Worm (Caenorhabditis elegans) whole organism, L2 larva: ENCODE results near the gene rnf-121.

Source experiments
- C34F6.9 ChIP-seq: fragments of 150-350 bp; optimal IDR thresholded peaks from 2 replicates; lab custom pipeline; 2014; ENCODE audit warnings: missing biosample characterization, missing genetic modification characterization
- F13H6.1 ChIP-seq: sonication (generic microtip); optimal IDR thresholded peaks from 2 replicates; lab custom pipeline; 2016; ENCODE audit warnings: missing genetic modification characterization, missing compliant biosample characterization
- R02D3.7 ChIP-seq: fragments of 150-350 bp; optimal IDR thresholded peaks from 2 replicates; lab custom pipeline; 2014; ENCODE audit warnings: missing biosample characterization, missing genetic modification characterization
- alr-1 ChIP-seq: fragments of 150-350 bp; optimal IDR thresholded peaks from 2 replicates; lab custom pipeline; 2014; ENCODE audit warnings: missing biosample characterization, missing genetic modification characterization
- ama-1 ChIP-seq: fragments of 150-350 bp; optimal IDR thresholded peaks from 2 replicates; lab custom pipeline; 2018; ENCODE audit warnings: inconsistent platforms
- blmp-1 ChIP-seq: sonication (generic microtip); optimal IDR thresholded peaks from 2 replicates; lab custom pipeline; 2017; ENCODE audit warnings: missing genetic modification characterization, mild to moderate bottlenecking, missing compliant biosample characterization, antibody characterized with exemption, moderate library complexity; ENCODE audit not compliant: insufficient read depth
- crh-2 ChIP-seq: sonication (generic microtip); optimal IDR thresholded peaks from 2 replicates; lab custom pipeline; 2017; ENCODE audit warnings: missing biosample characterization, missing genetic modification characterization
- egl-27 ChIP-seq: sonication (generic microtip); optimal IDR thresholded peaks from 3 replicates; lab custom pipeline; 2017; ENCODE audit warnings: missing biosample characterization, missing genetic modification reagents, missing genetic modification characterization
- elt-1 ChIP-seq: fragments of 150-350 bp; optimal IDR thresholded peaks from 2 replicates; lab custom pipeline; 2014; ENCODE audit warnings: missing biosample characterization, missing genetic modification characterization
- fos-1 ChIP-seq: fragments of 150-350 bp; optimal IDR thresholded peaks from 2 replicates; lab custom pipeline; 2014; ENCODE audit warnings: missing biosample characterization, missing genetic modification characterization
- gmeb-1 ChIP-seq: fragments of 150-350 bp; optimal IDR thresholded peaks from 2 replicates; lab custom pipeline; 2014; ENCODE audit warnings: missing biosample characterization, missing genetic modification characterization
- lin-11 ChIP-seq: fragments of 150-350 bp; sonication (generic microtip); optimal IDR thresholded peaks from 2 replicates; lab custom pipeline; 2014; ENCODE audit warnings: missing biosample characterization, missing genetic modification characterization, inconsistent platforms, mixed read lengths
- lin-13 ChIP-seq: fragments of 150-350 bp; optimal IDR thresholded peaks from 2 replicates; lab custom pipeline; 2014; ENCODE audit warnings: missing biosample characterization, missing genetic modification reagents, missing genetic modification characterization
- lin-39 ChIP-seq: fragments of 150-350 bp; optimal IDR thresholded peaks from 2 replicates; lab custom pipeline; 2014; ENCODE audit warnings: missing biosample characterization, missing genetic modification reagents, missing genetic modification characterization
- lsy-2 ChIP-seq, 2 experiments: fragments of 150-350 bp in 1 of 2; sonication (generic microtip) in 1 of 2; optimal IDR thresholded peaks; 2 replicates each; lab custom pipeline; 2014 to 2017; ENCODE audit warnings: missing biosample characterization in 2 of 2, missing genetic modification characterization in 2 of 2
- mab-5 ChIP-seq: fragments of 150-350 bp; optimal IDR thresholded peaks from 2 replicates; lab custom pipeline; 2014; ENCODE audit warnings: missing biosample characterization, missing genetic modification characterization
- mdl-1 ChIP-seq, 2 experiments: fragments of 150-350 bp in 1 of 2; sonication (generic microtip) in 1 of 2; optimal IDR thresholded peaks; 2 replicates each; lab custom pipeline; 2017; ENCODE audit warnings: missing biosample characterization in 2 of 2, missing genetic modification characterization in 2 of 2
- nhr-10 ChIP-seq: sonication (generic microtip); optimal IDR thresholded peaks from 2 replicates; lab custom pipeline; 2017; ENCODE audit warnings: missing biosample characterization, missing genetic modification characterization
- nhr-11 ChIP-seq: fragments of 150-350 bp; optimal IDR thresholded peaks from 2 replicates; lab custom pipeline; 2014; ENCODE audit warnings: missing biosample characterization, missing genetic modification characterization
- nhr-129 ChIP-seq: fragments of 150-350 bp; optimal IDR thresholded peaks from 2 replicates; lab custom pipeline; 2014; ENCODE audit warnings: missing biosample characterization, missing genetic modification characterization
- nhr-21 ChIP-seq: fragments of 150-350 bp; optimal IDR thresholded peaks from 2 replicates; lab custom pipeline; 2014; ENCODE audit warnings: missing biosample characterization, missing genetic modification characterization
- nhr-23 ChIP-seq: fragments of 150-350 bp; optimal IDR thresholded peaks from 2 replicates; lab custom pipeline; 2014; ENCODE audit warnings: missing biosample characterization, missing genetic modification reagents, missing genetic modification characterization
- nhr-25 ChIP-seq: fragments of 150-350 bp; sonication (generic microtip); optimal IDR thresholded peaks from 3 replicates; lab custom pipeline; 2014; ENCODE audit warnings: missing biosample characterization, missing genetic modification characterization
- nhr-77 ChIP-seq: fragments of 150-350 bp; optimal IDR thresholded peaks from 2 replicates; lab custom pipeline; 2014; ENCODE audit warnings: missing biosample characterization, missing genetic modification characterization
- peb-1 ChIP-seq: fragments of 150-350 bp; optimal IDR thresholded peaks from 2 replicates; lab custom pipeline; 2014; ENCODE audit warnings: missing biosample characterization, missing genetic modification characterization
- sem-4 ChIP-seq: fragments of 150-350 bp; optimal IDR thresholded peaks from 2 replicates; lab custom pipeline; 2014; ENCODE audit warnings: missing biosample characterization, missing genetic modification reagents, missing genetic modification characterization
- skn-1 ChIP-seq: sonication (generic microtip); optimal IDR thresholded peaks from 2 replicates; lab custom pipeline; 2017; ENCODE audit warnings: missing biosample characterization, missing genetic modification characterization
- sma-3 ChIP-seq: sonication (generic microtip); optimal IDR thresholded peaks from 2 replicates; lab custom pipeline; 2016; ENCODE audit warnings: missing genetic modification reagents, missing genetic modification characterization, missing compliant biosample characterization
- sma-9 ChIP-seq, 2 experiments: fragments of 150-350 bp in 1 of 2; sonication (generic microtip) in 1 of 2; optimal IDR thresholded peaks; 2 replicates each; lab custom pipeline; 2014 to 2016; ENCODE audit warnings: missing genetic modification characterization in 2 of 2, mild to moderate bottlenecking in 1 of 2, missing biosample characterization in 1 of 2, missing compliant biosample characterization in 1 of 2, missing genetic modification reagents in 1 of 2, moderate library complexity in 1 of 2
- snpc-4 ChIP-seq: fragments of 150-350 bp; optimal IDR thresholded peaks from 2 replicates; lab custom pipeline; 2014; ENCODE audit warnings: missing biosample characterization, missing genetic modification characterization
- unc-55 ChIP-seq: fragments of 150-350 bp; sonication (generic microtip); optimal IDR thresholded peaks from 3 replicates; lab custom pipeline; 2014; ENCODE audit warnings: missing biosample characterization, missing genetic modification reagents, missing genetic modification characterization
- unc-62 ChIP-seq: fragments of 150-350 bp; optimal IDR thresholded peaks from 2 replicates; lab custom pipeline; 2014; ENCODE audit warnings: missing biosample characterization, missing genetic modification reagents, missing genetic modification characterization
- ztf-1 ChIP-seq: fragments of 200-800 bp; sonication (Bioruptor generic); conservative IDR thresholded peaks from 2 replicates; pipeline ENCODE4 v1.3.6; 2022; ENCODE audit warnings: missing genetic modification characterization, missing compliant biosample characterization
- ztf-4 ChIP-seq: fragments of 150-350 bp; optimal IDR thresholded peaks from 2 replicates; lab custom pipeline; 2014; ENCODE audit warnings: missing biosample characterization, missing genetic modification characterization

Gene rnf-121

ce11 chrIII:4151548-4152104 lies 19.1 kb downstream of the rnf-121 start, which contains the start of the genes wht-3 and har-1:
TSS of gene wht-3 (minus strand) at chrIII:4151598.
TSS of gene har-1 (plus strand) at chrIII:4152054.
- peak in 1 of 2 experiments; percentile 39 for TF ChIP-seq lsy-2 (tag; optimal IDR thresholded peaks at IDR 0.05; lab: Kevin White, UChicago)
- TF ChIP-seq peb-1 = no peak
- TF ChIP-seq sma-9 (GFP tag; optimal IDR thresholded peaks at IDR 0.05; lab: Kevin White, UChicago) = peak; percentile 7
- no peak for TF ChIP-seq sma-9 (tag; optimal IDR thresholded peaks at IDR 0.05; lab: Kevin White, UChicago)

- peak; percentile 61 for TF ChIP-seq lin-13
- TF ChIP-seq C34F6.9 (tag; lab: Kevin White, UChicago) = peak; percentile 83
- TF ChIP-seq nhr-129 (tag; lab: Kevin White, UChicago) = peak; percentile 72
- TF ChIP-seq nhr-23 (tag; lab: Kevin White, UChicago) = no peak
- TF ChIP-seq lsy-2 (tag; optimal IDR thresholded peaks at IDR 0.05; lab: Kevin White, UChicago) = peak; percentile 93 to 99
- TF ChIP-seq unc-62 (GFP tag; lab: Kevin White, UChicago) = no peak
- peak; percentile 54 for TF ChIP-seq lin-11 (tag; lab: Kevin White, UChicago)
- TF ChIP-seq unc-55 (GFP tag; lab: Kevin White, UChicago) = peak; percentile 88
- no peak for TF ChIP-seq alr-1 (tag; lab: Kevin White, UChicago)
- no peak for TF ChIP-seq peb-1
- TF ChIP-seq skn-1 (tag; lab: Kevin White, UChicago) = no peak
- TF ChIP-seq blmp-1 (tag; lab: Kevin White, UChicago) = peak; percentile 32
- TF ChIP-seq fos-1 (tag; lab: Kevin White, UChicago) = peak; percentile 68
- TF ChIP-seq F13H6.1 (tag; lab: Kevin White, UChicago) = peak; percentile 40
- TF ChIP-seq ztf-1 (GFP tag; lab: Robert Waterston, UW) = no peak
- TF ChIP-seq ztf-4 = peak; percentile 3
- TF ChIP-seq sma-3 (GFP tag; lab: Kevin White, UChicago) = peak; percentile 77
- TF ChIP-seq crh-2 = peak; percentile 74
- no peak for TF ChIP-seq snpc-4
- TF ChIP-seq nhr-21 (tag; lab: Kevin White, UChicago) = peak; percentile 52
- TF ChIP-seq egl-27 (tag; lab: Kevin White, UChicago) = no peak
- TF ChIP-seq mdl-1 (tag; optimal IDR thresholded peaks at IDR 0.05; lab: Kevin White, UChicago) = peak in 1 of 2 experiments; percentile 4
- peak; percentile 1 for TF ChIP-seq mab-5 (tag; lab: Kevin White, UChicago)
- peak; percentile 73 for TF ChIP-seq sma-9 (GFP tag; optimal IDR thresholded peaks at IDR 0.05; lab: Kevin White, UChicago)
- TF ChIP-seq sma-9 (tag; optimal IDR thresholded peaks at IDR 0.05; lab: Kevin White, UChicago) = no peak
- peak; percentile 56 for TF ChIP-seq ama-1 (lab: Kevin White, UChicago)
- TF ChIP-seq gmeb-1 = peak; percentile 96
- TF ChIP-seq, all 48 proteins: peak for 18
Measured at ce11 chrIII:4150919-4151318, 19.8 kb downstream of the rnf-121 start.

ce11 chrIII:4143170-4143569 lies 27.6 kb downstream of the rnf-121 start:
- TF ChIP-seq snpc-4 (no peak), lin-13 (no peak), sem-4 (tag; lab: Kevin White, UChicago) (no peak), nhr-10 (no peak), elt-1 (tag; lab: Kevin White, UChicago) (no peak), crh-2 (no peak), lin-39 (tag; lab: Kevin White, UChicago) (no peak), R02D3.7 (tag; lab: Kevin White, UChicago) (no peak), nhr-25 (no peak), nhr-11 (no peak), nhr-77 (no peak)

ce11 chrIII:4137180-4137579 lies 33.6 kb downstream of the rnf-121 start:
- TF ChIP-seq unc-55 (GFP tag; lab: Kevin White, UChicago) (peak; percentile 51), peb-1 (no peak)

ce11 chrIII:4134059-4134458 lies 36.7 kb downstream of the rnf-121 start:
- TF ChIP-seq egl-27 (tag; lab: Kevin White, UChicago) (no peak), unc-55 (GFP tag; lab: Kevin White, UChicago) (no peak), sma-3 (GFP tag; lab: Kevin White, UChicago) (no peak), C34F6.9 (tag; lab: Kevin White, UChicago) (no peak), unc-62 (GFP tag; lab: Kevin White, UChicago) (no peak), nhr-25 (no peak), crh-2 (no peak), ama-1 (lab: Kevin White, UChicago) (no peak), lin-13 (no peak), F13H6.1 (tag; lab: Kevin White, UChicago) (no peak), nhr-77 (no peak), lin-11 (tag; lab: Kevin White, UChicago) (no peak), ztf-1 (GFP tag; lab: Robert Waterston, UW) (no peak)
